Fruit fly (Drosophila melanogaster): ENCODE data around the gene Pgant5.

The Pgant5 gene

DNA sequence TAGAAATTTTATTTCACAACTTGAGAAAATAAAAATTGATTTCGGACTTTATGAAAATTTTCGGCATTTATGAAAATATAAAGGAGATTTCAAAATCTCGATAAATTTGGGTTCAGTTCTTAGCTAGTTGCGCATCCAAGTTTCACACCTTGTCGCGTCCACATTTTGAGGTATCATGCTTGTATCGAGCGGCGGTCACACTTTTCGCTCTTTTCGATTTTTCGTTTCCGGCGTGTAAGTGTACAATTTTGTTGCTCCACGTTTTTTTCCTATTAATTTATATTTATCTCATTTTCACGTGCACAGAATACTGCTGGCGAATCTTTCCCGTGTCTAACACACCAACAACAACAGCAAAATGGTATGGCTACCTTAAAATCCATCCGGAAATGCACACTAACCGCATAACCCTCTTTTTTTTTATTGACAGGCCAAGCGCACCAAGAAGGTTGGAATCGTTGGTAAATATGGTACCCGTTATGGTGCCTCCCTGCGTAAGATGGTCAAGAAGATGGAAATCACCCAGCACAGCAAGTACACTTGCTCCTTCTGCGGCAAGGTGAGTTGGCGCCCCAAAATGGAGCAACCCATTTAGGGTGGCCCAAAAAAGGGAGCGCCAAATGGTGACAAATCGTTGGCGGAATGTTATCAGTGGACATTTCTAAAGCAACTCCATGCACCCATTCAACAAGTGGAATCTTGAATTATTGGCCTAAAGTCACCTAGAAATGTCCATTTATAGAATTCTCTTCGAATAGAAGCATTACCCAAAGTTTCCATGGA lies 22.4 kb downstream of the Pgant5 start, which contains the start of gene RpL37A (continued):
- TF ChIP-seq lilli (GFP tag; optimal IDR thresholded peaks at IDR 0.05) (peak; percentile 63), dysf (GFP tag; IDR thresholded peaks at IDR 0.05) (peak; percentile 55; the same call in 1 of the 3 replicates), ap (GFP tag; IDR thresholded peaks at IDR 0.05) (peak; percentile 34), CG8281 (tag; optimal IDR thresholded peaks at IDR 0.05) (peak; percentile 33), CG4282 (GFP tag; optimal IDR thresholded peaks at IDR 0.05) (peak; percentile 63), CG18599 (GFP tag; optimal IDR thresholded peaks at IDR 0.05) (peak; percentile 88), CG13775 (GFP tag; optimal IDR thresholded peaks at IDR 0.05) (peak; percentile 90), CG32532 (GFP tag; IDR thresholded peaks at IDR 0.05) (peak; percentile 84), CG17328 (GFP tag; IDR thresholded peaks at IDR 0.05) (peak; percentile 77), phol (tag; optimal IDR thresholded peaks at IDR 0.05) (peak; percentile 83), psq (GFP tag; optimal IDR thresholded peaks at IDR 0.05) (peak; percentile 30), CG15479 (GFP tag; optimal IDR thresholded peaks at IDR 0.05) (no peak), sug (tag; optimal IDR thresholded peaks at IDR 0.05) (peak; percentile 68), CG15269 (tag; optimal IDR thresholded peaks at IDR 0.05) (peak; percentile 57), seq (GFP tag; IDR thresholded peaks at IDR 0.05) (peak; percentile 80), da (GFP tag; optimal IDR thresholded peaks at IDR 0.05) (peak; percentile 76), Opbp (GFP tag; IDR thresholded peaks at IDR 0.05; ENCODE audit: partially characterized antibody) (peak; percentile 48; the same call in 1 of the 3 replicates), hth (optimal IDR thresholded peaks at IDR 0.05) (no peak), org-1 (GFP tag; optimal IDR thresholded peaks at IDR 0.05) (peak; percentile 61), pzg (GFP tag; optimal IDR thresholded peaks at IDR 0.05) (peak; percentile 94), vfl (GFP tag; optimal IDR thresholded peaks at IDR 0.05) (no peak), Blimp-1 (GFP tag; optimal IDR thresholded peaks at IDR 0.05) (no peak), CG4404 (GFP tag; IDR thresholded peaks at IDR 0.05) (no peak), HmgZ (tag; optimal IDR thresholded peaks at IDR 0.05) (peak; percentile 90), Hr3 (GFP tag; optimal IDR thresholded peaks at IDR 0.05) (peak; percentile 13), cas (GFP tag; IDR thresholded peaks at IDR 0.05) (peak; percentile 57; the same call in 1 of the 2 replicates), CG17385 (GFP tag; optimal IDR thresholded peaks at IDR 0.05) (peak; percentile 65), CG6854 (GFP tag; optimal IDR thresholded peaks at IDR 0.05) (peak; percentile 84), Oaz (GFP tag; IDR thresholded peaks at IDR 0.05) (peak; percentile 25; the same call in 1 of the 2 replicates), grn (GFP tag; optimal IDR thresholded peaks at IDR 0.05) (peak; percentile 77), CG17361 (GFP tag; IDR thresholded peaks at IDR 0.05) (peak; percentile 78), Nf-YA (GFP tag; IDR thresholded peaks at IDR 0.05) (peak; percentile 60), HLH54F (GFP tag; optimal IDR thresholded peaks at IDR 0.05) (peak; percentile 61), CG9932 (GFP tag; IDR thresholded peaks at IDR 0.05) (no peak), CG10267 (tag; optimal IDR thresholded peaks at IDR 0.05) (peak; percentile 83), sna (GFP tag; IDR thresholded peaks at IDR 0.05; ENCODE audit: partially characterized antibody) (no peak), CG6254 (GFP tag; optimal IDR thresholded peaks at IDR 0.05) (peak; percentile 73), CG10959 (GFP tag; IDR thresholded peaks at IDR 0.05) (no peak), CG7271 (tag; optimal IDR thresholded peaks at IDR 0.05) (peak; percentile 93), Fer2 (tag; optimal IDR thresholded peaks at IDR 0.05) (peak; percentile 41), Dref (GFP tag; IDR thresholded peaks at IDR 0.05) (peak; percentile 76), CG12071 (GFP tag; optimal IDR thresholded peaks at IDR 0.05) (peak; percentile 78), CG11695 (GFP tag; IDR thresholded peaks at IDR 0.05) (peak; percentile 68), gcm2 (GFP tag; optimal IDR thresholded peaks at IDR 0.05) (peak; percentile 72), kah (GFP tag; optimal IDR thresholded peaks at IDR 0.05) (peak; percentile 76), CG10462 (GFP tag; optimal IDR thresholded peaks at IDR 0.05) (peak; percentile 1), chn (GFP tag; optimal IDR thresholded peaks at IDR 0.05) (peak; percentile 38), CG4854 (GFP tag; optimal IDR thresholded peaks at IDR 0.05) (peak; percentile 84), CG4424 (GFP tag; optimal IDR thresholded peaks at IDR 0.05) (peak; percentile 76)
